Worm (Caenorhabditis elegans): ENCODE measurements around the gene T21D12.7.

Gene T21D12.7

ce11 chrIV:240257-240754 is 51.0 kb downstream of the T21D12.7 start, which contains the start of the genes fnta-1 and cogc-8 (continued):
- TF ChIP-seq aha-1 (tag; optimal IDR thresholded peaks at IDR 0.05) (no peak), unc-62 (GFP tag; optimal IDR thresholded peaks at IDR 0.05) (no peak), efl-3 (GFP tag; optimal IDR thresholded peaks at IDR 0.05) (no peak), nhr-11 (tag; optimal IDR thresholded peaks at IDR 0.05) (no peak), snu-23 (GFP tag; optimal IDR thresholded peaks at IDR 0.05) (peak; percentile 67), mab-9 (GFP tag; IDR thresholded peaks at IDR 0.05) (no peak), mdl-1 (tag; optimal IDR thresholded peaks at IDR 0.05) (no peak), nhr-84 (tag; optimal IDR thresholded peaks at IDR 0.05) (no peak), blmp-1 (tag; optimal IDR thresholded peaks at IDR 0.05) (no peak), C34B4.2 (tag; optimal IDR thresholded peaks at IDR 0.05) (no peak), aly-2 (tag; optimal IDR thresholded peaks at IDR 0.05) (no peak), lin-13 (GFP tag; optimal IDR thresholded peaks at IDR 0.05) (no peak), unc-30 (tag; optimal IDR thresholded peaks at IDR 0.05) (no peak), isw-1 (GFP tag; IDR thresholded peaks at IDR 0.05) (peak; percentile 8; the same call in 1 of the 2 replicates), pax-3 (tag; optimal IDR thresholded peaks at IDR 0.05) (no peak), nhr-71 (tag; optimal IDR thresholded peaks at IDR 0.05) (peak; percentile 61), dpl-1 (GFP tag; optimal IDR thresholded peaks at IDR 0.05) (peak; percentile 51 to 74 (median 72)), irx-1 (tag; optimal IDR thresholded peaks at IDR 0.05) (no peak), nhr-12 (tag; optimal IDR thresholded peaks at IDR 0.05) (no peak), lin-39 (tag; optimal IDR thresholded peaks at IDR 0.05) (no peak), nhr-90 (tag; optimal IDR thresholded peaks at IDR 0.05; ENCODE audit: poor library complexity) (peak; percentile 19), nhr-20 (tag; optimal IDR thresholded peaks at IDR 0.05) (peak; percentile 36), nhr-47 (tag; optimal IDR thresholded peaks at IDR 0.05) (peak; percentile 71), egl-13 (tag; optimal IDR thresholded peaks at IDR 0.05) (no peak), F16B12.6 (tag; optimal IDR thresholded peaks at IDR 0.05) (peak; percentile 95), elt-2 (tag; optimal IDR thresholded peaks at IDR 0.05) (no peak), tbx-2 (tag; optimal IDR thresholded peaks at IDR 0.05) (peak; percentile 44), sox-4 (tag; optimal IDR thresholded peaks at IDR 0.05) (no peak), ceh-90 (tag; optimal IDR thresholded peaks at IDR 0.05) (no peak), hpl-2 (GFP tag; optimal IDR thresholded peaks at IDR 0.05) (no peak), nhr-28 (tag; optimal IDR thresholded peaks at IDR 0.05) (no peak), lin-14 (GFP tag; optimal IDR thresholded peaks at IDR 0.05) (no peak), fkh-4 (tag; optimal IDR thresholded peaks at IDR 0.05; ENCODE audit: borderline replicate concordance) (no peak), mef-2 (tag; optimal IDR thresholded peaks at IDR 0.05) (no peak), lir-3 (tag; optimal IDR thresholded peaks at IDR 0.05; ENCODE audit: poor library complexity) (no peak), ceh-88 (GFP tag; IDR thresholded peaks at IDR 0.05) (no peak), sup-37 (GFP tag; optimal IDR thresholded peaks at IDR 0.05) (no peak), tlp-1 (tag; optimal IDR thresholded peaks at IDR 0.05) (no peak), ceh-63 (GFP tag; optimal IDR thresholded peaks at IDR 0.05) (no peak), dsc-1 (tag; optimal IDR thresholded peaks at IDR 0.05) (peak; percentile 9), unc-130 (tag; optimal IDR thresholded peaks at IDR 0.05) (no peak)

Data from whole organism, L1 larva.